Worm (Caenorhabditis elegans): ENCODE measurements around the gene Y43F8B.24.

ce11 chrV:19432972-19433371 lies 24.2 kb upstream of the Y43F8B.24 start, which contains the start of gene C25F9.11:
- TF ChIP-seq hmg-4 (GFP tag; optimal IDR thresholded peaks at IDR 0.05): no peak
- TF ChIP-seq tbx-37 (GFP tag; conservative IDR thresholded peaks at IDR 0.05): no peak
- no peak for TF ChIP-seq pes-1 (GFP tag; IDR thresholded peaks at IDR 0.05)
- no peak for TF ChIP-seq ama-1 (optimal IDR thresholded peaks at IDR 0.05)
- no peak for TF ChIP-seq ceh-36 (tag; optimal IDR thresholded peaks at IDR 0.05)
- TF ChIP-seq hnd-1 (tag; optimal IDR thresholded peaks at IDR 0.05): no peak
- TF ChIP-seq flt-1 (GFP tag; IDR thresholded peaks at IDR 0.05): no peak
- no peak for TF ChIP-seq hmbx-1 (tag; optimal IDR thresholded peaks at IDR 0.05)
- no peak for TF ChIP-seq F13C5.2 (tag; optimal IDR thresholded peaks at IDR 0.05)
- TF ChIP-seq ets-7 (tag; optimal IDR thresholded peaks at IDR 0.05): no peak
- TF ChIP-seq tra-4 (tag; optimal IDR thresholded peaks at IDR 0.05): no peak
- no peak for TF ChIP-seq B0310.2 (tag; optimal IDR thresholded peaks at IDR 0.05)
- no peak for TF ChIP-seq aly-1 (tag; optimal IDR thresholded peaks at IDR 0.05)
- TF ChIP-seq sea-1 (GFP tag; conservative IDR thresholded peaks at IDR 0.05): no peak
